Worm (Caenorhabditis elegans) whole organism, late embryonic: ENCODE results near the gene C14A4.13.

ENCODE experiments used
- F13H6.1 ChIP-seq: sonication (generic microtip); optimal IDR thresholded peaks from 2 replicates; lab custom pipeline; 2016; ENCODE audit warnings: missing genetic modification characterization, missing compliant biosample characterization
- K02D7.2 ChIP-seq: sonication (generic microtip); optimal IDR thresholded peaks from 2 replicates; lab custom pipeline; 2017; ENCODE audit warnings: mild to moderate bottlenecking, missing genetic modification characterization, missing compliant biosample characterization
- K09A11.1 ChIP-seq: sonication (generic microtip); optimal IDR thresholded peaks from 2 replicates; lab custom pipeline; 2017; ENCODE audit warnings: antibody characterized with exemption, mild to moderate bottlenecking, missing genetic modification characterization, missing compliant biosample characterization; ENCODE audit not compliant: insufficient read depth
- Y22D7AL.16 ChIP-seq: sonication (generic microtip); optimal IDR thresholded peaks from 2 replicates; lab custom pipeline; 2016; ENCODE audit warnings: missing genetic modification characterization, missing compliant biosample characterization
- ahr-1 ChIP-seq: sonication (generic microtip); optimal IDR thresholded peaks from 2 replicates; lab custom pipeline; 2016; ENCODE audit warnings: missing genetic modification characterization, missing compliant biosample characterization
- ama-1 ChIP-seq: fragments of 150-350 bp; optimal IDR thresholded peaks from 2 replicates; lab custom pipeline; 2014
- ceh-14 ChIP-seq: sonication (generic microtip); optimal IDR thresholded peaks from 2 replicates; lab custom pipeline; 2016; ENCODE audit warnings: missing genotype, missing genetic modification characterization, missing compliant biosample characterization
- ceh-19 ChIP-seq: fragments of 200-800 bp; sonication (Bioruptor generic); optimal IDR thresholded peaks from 2 replicates; lab custom pipeline; 2018; ENCODE audit warnings: mild to moderate bottlenecking, missing genetic modification characterization, missing compliant biosample characterization
- ceh-2 ChIP-seq: sonication (generic microtip); optimal IDR thresholded peaks from 2 replicates; lab custom pipeline; 2016; ENCODE audit warnings: missing genotype, missing genetic modification characterization, missing compliant biosample characterization
- ceh-22 ChIP-seq: sonication (generic microtip); optimal IDR thresholded peaks from 2 replicates; lab custom pipeline; 2017; ENCODE audit warnings: missing biosample characterization, missing genetic modification characterization
- ceh-24 ChIP-seq: sonication (generic microtip); optimal IDR thresholded peaks from 2 replicates; lab custom pipeline; 2016; ENCODE audit warnings: mild to moderate bottlenecking, missing genetic modification characterization, missing compliant biosample characterization
- ceh-34 ChIP-seq: sonication (generic microtip); optimal IDR thresholded peaks from 2 replicates; lab custom pipeline; 2016; ENCODE audit warnings: mild to moderate bottlenecking, missing genetic modification characterization, missing compliant biosample characterization
- che-1 ChIP-seq: sonication (generic microtip); optimal IDR thresholded peaks from 2 replicates; lab custom pipeline; 2016; ENCODE audit warnings: mild to moderate bottlenecking, missing genetic modification characterization, missing compliant biosample characterization
- elt-2 ChIP-seq: sonication (generic microtip); optimal IDR thresholded peaks from 2 replicates; lab custom pipeline; 2016; ENCODE audit warnings: missing genetic modification reagents, missing genetic modification characterization, missing compliant biosample characterization
- elt-4 ChIP-seq: sonication (generic microtip); optimal IDR thresholded peaks from 2 replicates; lab custom pipeline; 2016; ENCODE audit warnings: missing genetic modification characterization, missing compliant biosample characterization
- ets-4 ChIP-seq: sonication (generic microtip); optimal IDR thresholded peaks from 2 replicates; lab custom pipeline; 2016; ENCODE audit warnings: missing genetic modification characterization, missing compliant biosample characterization
- fax-1 ChIP-seq: sonication (generic microtip); optimal IDR thresholded peaks from 2 replicates; lab custom pipeline; 2016; ENCODE audit warnings: missing genotype, missing genetic modification characterization, missing compliant biosample characterization
- fkh-6 ChIP-seq: sonication (generic microtip); optimal IDR thresholded peaks from 2 replicates; lab custom pipeline; 2016; ENCODE audit warnings: missing genetic modification characterization, missing compliant biosample characterization
- hlh-13 ChIP-seq: fragments of 200-800 bp; sonication (Bioruptor generic); optimal IDR thresholded peaks from 2 replicates; lab custom pipeline; 2018; ENCODE audit warnings: mild to moderate bottlenecking, missing genetic modification characterization, missing compliant biosample characterization
- hlh-30 ChIP-seq: sonication (generic microtip); optimal IDR thresholded peaks from 2 replicates; lab custom pipeline; 2017; ENCODE audit warnings: antibody characterized with exemption, missing genetic modification characterization, missing compliant biosample characterization; ENCODE audit not compliant: insufficient read depth
- hlh-8 ChIP-seq: sonication (generic microtip); optimal IDR thresholded peaks from 2 replicates; lab custom pipeline; 2016; ENCODE audit warnings: missing genotype, missing genetic modification characterization, missing compliant biosample characterization
- nhr-11 ChIP-seq: fragments of 150-350 bp; optimal IDR thresholded peaks from 2 replicates; lab custom pipeline; 2014; ENCODE audit warnings: missing biosample characterization, missing genetic modification characterization
- nhr-232 ChIP-seq: sonication (generic microtip); optimal IDR thresholded peaks from 2 replicates; lab custom pipeline; 2016; ENCODE audit warnings: missing genetic modification characterization, missing compliant biosample characterization
- npax-4 ChIP-seq: sonication (generic microtip); optimal IDR thresholded peaks from 2 replicates; lab custom pipeline; 2016; ENCODE audit warnings: missing genetic modification characterization, missing compliant biosample characterization
- pax-1 ChIP-seq: fragments of 150-350 bp; optimal IDR thresholded peaks from 2 replicates; lab custom pipeline; 2014; ENCODE audit warnings: missing biosample characterization, missing genetic modification characterization
- pha-2 ChIP-seq: sonication (generic microtip); optimal IDR thresholded peaks from 2 replicates; lab custom pipeline; 2017; ENCODE audit warnings: mild to moderate bottlenecking, missing genetic modification characterization, missing compliant biosample characterization
- pha-4 ChIP-seq: fragments of 150-350 bp; optimal IDR thresholded peaks from 2 replicates; lab custom pipeline; 2018; ENCODE audit warnings: missing biosample characterization, missing genetic modification reagents, missing genetic modification characterization
- pros-1 ChIP-seq: fragments of 150-350 bp; optimal IDR thresholded peaks from 2 replicates; lab custom pipeline; 2014; ENCODE audit warnings: missing biosample characterization, missing genetic modification reagents, missing genetic modification characterization
- ref-2 ChIP-seq: sonication (generic microtip); optimal IDR thresholded peaks from 2 replicates; lab custom pipeline; 2016; ENCODE audit warnings: missing genetic modification characterization, missing compliant biosample characterization
- sdc-2 ChIP-seq: sonication (generic microtip); optimal IDR thresholded peaks from 2 replicates; lab custom pipeline; 2016; ENCODE audit warnings: missing genotype, missing genetic modification characterization, missing compliant biosample characterization
- syd-9 ChIP-seq: sonication (generic microtip); optimal IDR thresholded peaks from 2 replicates; lab custom pipeline; 2016; ENCODE audit warnings: mild to moderate bottlenecking, missing genetic modification characterization, moderate library complexity, missing compliant biosample characterization
- tbx-2 ChIP-seq: sonication (generic microtip); optimal IDR thresholded peaks from 2 replicates; lab custom pipeline; 2016; ENCODE audit warnings: missing genetic modification characterization, missing compliant biosample characterization
- tbx-7 ChIP-seq: sonication (generic microtip); optimal IDR thresholded peaks from 2 replicates; lab custom pipeline; 2016; ENCODE audit warnings: missing genotype, missing genetic modification characterization, missing compliant biosample characterization
- unc-55 ChIP-seq: sonication (generic microtip); optimal IDR thresholded peaks from 2 replicates; lab custom pipeline; 2017; ENCODE audit warnings: missing biosample characterization, missing genetic modification reagents, missing genetic modification characterization
- zip-5 ChIP-seq: sonication (generic microtip); optimal IDR thresholded peaks from 2 replicates; lab custom pipeline; 2016; ENCODE audit warnings: missing genetic modification characterization, missing compliant biosample characterization

The C14A4.13 gene

ce11 chrII:10574177-10574576 is 44.1 kb upstream of the C14A4.13 start:
- TF ChIP-seq pha-4 (no peak), fkh-6 (tag; lab: Kevin White, UChicago) (no peak), ets-4 (tag; lab: Kevin White, UChicago) (no peak), zip-5 (tag; lab: Kevin White, UChicago) (no peak), ref-2 (tag; lab: Kevin White, UChicago) (no peak), ceh-24 (tag; lab: Kevin White, UChicago) (no peak), ceh-14 (tag; lab: Kevin White, UChicago) (no peak), unc-55 (no peak)

DNA sequence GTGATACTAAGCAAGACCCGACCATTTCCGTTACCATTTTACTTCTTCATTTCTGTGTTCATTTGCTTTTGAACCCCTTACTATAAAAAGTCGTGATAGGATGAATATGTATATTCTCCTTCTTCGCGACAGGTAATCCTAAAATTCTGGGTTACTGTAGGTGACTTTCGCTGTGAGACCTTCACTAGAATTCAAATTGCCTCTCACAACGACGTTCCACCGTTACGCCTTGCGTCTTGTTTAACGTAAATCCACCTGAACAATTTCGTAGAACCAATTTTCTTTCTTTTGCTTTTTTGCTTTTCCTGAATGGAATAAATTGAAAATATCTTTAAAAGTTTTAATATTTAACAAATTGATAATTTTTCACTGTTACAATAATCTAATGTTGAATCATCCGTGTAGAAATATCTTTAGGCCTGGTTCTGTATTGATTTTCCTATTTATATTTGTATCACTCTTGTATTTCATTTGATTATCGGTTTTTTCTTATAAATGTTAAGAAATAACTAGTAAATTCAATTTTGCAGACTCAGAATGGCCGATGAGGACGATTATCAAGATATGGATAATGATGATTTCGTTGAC is 39.3 kb upstream of the C14A4.13 start, which contains the start of gene rpb-6:
TSS of gene rpb-6 (plus strand) at position 538 of the 588 bp plus-strand sequence.
- TF ChIP-seq nhr-11, result no peak

DNA sequence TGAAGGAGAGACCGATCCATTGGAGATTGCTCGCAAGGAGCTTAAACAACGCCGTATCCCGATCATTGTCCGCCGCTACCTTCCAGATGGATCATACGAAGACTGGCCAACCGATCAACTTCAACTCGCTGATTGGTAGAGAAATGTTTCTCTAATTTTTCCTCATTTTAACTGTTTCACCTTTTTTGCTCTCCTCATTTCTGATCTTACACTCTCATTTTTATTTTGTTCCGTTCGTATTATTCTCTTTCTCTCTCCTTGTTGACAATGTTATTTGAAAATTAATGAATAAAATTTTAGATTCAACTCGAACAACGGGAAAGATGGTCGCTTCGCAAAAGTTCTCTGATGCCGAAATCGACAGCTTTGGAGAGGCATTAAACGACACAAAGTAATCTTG is 38.6 kb upstream of the C14A4.13 start, which contains the start of gene dohh-1:
TSS of gene dohh-1 (plus strand) at position 301 of the 400 bp plus-strand sequence.
- TF ChIP-seq ceh-14 (tag; lab: Kevin White, UChicago) (no peak), ceh-22 (tag; lab: Kevin White, UChicago) (no peak), ama-1 (lab: Kevin White, UChicago) (no peak), tbx-7 (tag; lab: Kevin White, UChicago) (no peak), pax-1 (tag; lab: Kevin White, UChicago) (no peak), elt-2 (tag; lab: Kevin White, UChicago) (no peak), syd-9 (tag; lab: Kevin White, UChicago) (no peak)

DNA sequence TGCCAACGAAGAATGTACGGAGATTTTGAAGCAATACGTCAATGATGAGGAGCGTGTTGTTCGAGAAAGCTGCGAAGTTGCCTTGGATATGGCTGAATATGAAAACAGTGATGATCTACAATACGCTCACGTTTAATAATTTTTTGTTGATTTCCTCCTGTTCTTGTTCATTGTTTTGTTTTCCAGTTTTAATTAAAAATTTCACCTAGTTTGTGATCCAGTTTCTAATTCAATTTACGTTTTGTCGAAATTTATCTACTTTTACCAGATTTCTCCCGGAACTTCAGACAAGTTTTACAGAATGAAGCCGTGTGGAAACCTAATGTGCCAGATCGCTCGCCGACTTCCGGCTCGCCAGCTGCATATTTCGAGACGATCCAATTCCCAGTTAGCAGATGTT is 37.4 kb upstream of the C14A4.13 start, which contains the start of gene dap-3:
TSS of gene dap-3 (plus strand) at position 301 of the 400 bp plus-strand sequence.
- no peak for TF ChIP-seq ceh-19 (GFP tag; lab: Kevin White, UChicago)
- TF ChIP-seq pha-2 (tag; lab: Kevin White, UChicago), result no peak
- TF ChIP-seq elt-4 (tag; lab: Kevin White, UChicago), result no peak
- no peak for TF ChIP-seq ceh-34 (tag; lab: Kevin White, UChicago)
- TF ChIP-seq fax-1 (tag; lab: Kevin White, UChicago), result no peak
- no peak for TF ChIP-seq sdc-2 (tag; lab: Kevin White, UChicago)
- TF ChIP-seq zip-5 (tag; lab: Kevin White, UChicago), result no peak
- TF ChIP-seq K09A11.1 (tag; lab: Kevin White, UChicago), result no peak
- TF ChIP-seq K02D7.2, result no peak
- no peak for TF ChIP-seq Y22D7AL.16 (tag; lab: Kevin White, UChicago)
- TF ChIP-seq elt-2 (tag; lab: Kevin White, UChicago), result no peak
- no peak for TF ChIP-seq tbx-2 (tag; lab: Kevin White, UChicago)
- TF ChIP-seq hlh-8 (tag; lab: Kevin White, UChicago), result no peak
- TF ChIP-seq hlh-30 (tag; lab: Kevin White, UChicago), result no peak

- no peak for TF ChIP-seq ama-1 (lab: Kevin White, UChicago)
- no peak for TF ChIP-seq F13H6.1 (tag; lab: Kevin White, UChicago)
- no peak for TF ChIP-seq npax-4
- TF ChIP-seq ceh-24 (tag; lab: Kevin White, UChicago), result no peak
- no peak for TF ChIP-seq tbx-2 (tag; lab: Kevin White, UChicago)
- no peak for TF ChIP-seq pros-1 (tag; lab: Kevin White, UChicago)
- no peak for TF ChIP-seq nhr-232 (tag; lab: Kevin White, UChicago)
- TF ChIP-seq nhr-11, result no peak
- TF ChIP-seq che-1, result no peak
- TF ChIP-seq hlh-13, result no peak
- no peak for TF ChIP-seq hlh-30 (tag; lab: Kevin White, UChicago)
- no peak for TF ChIP-seq ahr-1 (tag; lab: Kevin White, UChicago)
- TF ChIP-seq ceh-2 (tag; lab: Kevin White, UChicago), result no peak
- TF ChIP-seq, all 69 proteins: peak for 0
These were observed 35.9 kb upstream of the C14A4.13 start, which contains the start of gene mrps-22 for ce11 chrII:10582318-10582717. Gene mrps-22 (plus strand): TSS chrII:10582618.
